Fruit fly (Drosophila melanogaster) whole organism, wandering third instar larva: ENCODE data around the gene tobi.

Source experiments
- CG32264 ChIP-seq: fragments of 200-800 bp; sonication (Bioruptor generic); optimal IDR thresholded peaks from 2 replicates; lab custom pipeline; 2016; ENCODE audit warnings: missing biosample characterization, missing genetic modification characterization
- HLH106 ChIP-seq: fragments of 200-800 bp; optimal IDR thresholded peaks from 3 replicates; lab custom pipeline; 2019; ENCODE audit warnings: missing biosample characterization, mild to moderate bottlenecking, missing genetic modification characterization, moderate library complexity
- Hr83 ChIP-seq: fragments of 200-300 bp; sonication (Bioruptor generic); optimal IDR thresholded peaks from 2 replicates; lab custom pipeline; 2016; ENCODE audit warnings: missing biosample characterization, mild to moderate bottlenecking, missing genetic modification characterization, moderate library complexity; ENCODE audit not compliant: poor library complexity, severe bottlenecking
- Sp1 ChIP-seq: fragments of 200-800 bp; sonication (Bioruptor generic); optimal IDR thresholded peaks from 3 replicates; lab custom pipeline; 2019; ENCODE audit warnings: missing biosample characterization, mild to moderate bottlenecking, missing genetic modification characterization, moderate library complexity
- brk ChIP-seq: fragments of 200-800 bp; sonication (Bioruptor generic); optimal IDR thresholded peaks from 2 replicates; lab custom pipeline; 2016; ENCODE audit warnings: missing biosample characterization, mild to moderate bottlenecking, missing genetic modification characterization
- dmrt93B ChIP-seq: fragments of 200-800 bp; sonication (Bioruptor generic); optimal IDR thresholded peaks from 2 replicates; lab custom pipeline; 2018; ENCODE audit warnings: missing biosample characterization, mild to moderate bottlenecking, missing genetic modification characterization
- dsf ChIP-seq: sonication (Bioruptor generic); optimal IDR thresholded peaks from 2 replicates; lab custom pipeline; 2016; ENCODE audit warnings: missing biosample characterization, missing genetic modification characterization, borderline replicate concordance
- ey ChIP-seq: fragments of 200-800 bp; sonication (Bioruptor generic); optimal IDR thresholded peaks from 2 replicates; lab custom pipeline; 2016; ENCODE audit warnings: missing biosample characterization, missing genetic modification characterization
- pan ChIP-seq: fragments of >200 bp; optimal IDR thresholded peaks from 2 replicates; lab custom pipeline; 2017
- rgr ChIP-seq: fragments of 200-800 bp; sonication (Bioruptor generic); optimal IDR thresholded peaks from 3 replicates; lab custom pipeline; 2016; ENCODE audit warnings: missing biosample characterization, mild to moderate bottlenecking, missing genetic modification characterization
- sage ChIP-seq: fragments of 200-800 bp; sonication (Bioruptor generic); optimal IDR thresholded peaks from 2 replicates; lab custom pipeline; 2016; ENCODE audit warnings: missing biosample characterization, mild to moderate bottlenecking, missing genetic modification characterization

Gene tobi

dm6 chr3R:25295320-25296020, 51.3 kb downstream of the tobi start, which contains the start of gene CG31102 (continued):
- TF ChIP-seq rgr (GFP tag; lab: Kevin White, UChicago) (peak; percentile 33), dsf (GFP tag; lab: Kevin White, UChicago) (no peak), Sp1 (GFP tag; lab: Kevin White, UChicago) (no peak), brk (GFP tag; lab: Kevin White, UChicago) (no peak), Hr83 (GFP tag; lab: Kevin White, UChicago) (peak; percentile 12), CG32264 (GFP tag; lab: Kevin White, UChicago) (no peak), sage (peak; percentile 7), ey (GFP tag; lab: Kevin White, UChicago) (no peak), HLH106 (no peak), dmrt93B (GFP tag; lab: Kevin White, UChicago) (no peak), pan (lab: Kevin White, UChicago) (no peak)
